Worm (Caenorhabditis elegans): ENCODE data around the gene irk-1.
A peak's percentile ranks its signal among the peaks of the same experiment; 100 is the strongest.

The irk-1 gene

DNA sequence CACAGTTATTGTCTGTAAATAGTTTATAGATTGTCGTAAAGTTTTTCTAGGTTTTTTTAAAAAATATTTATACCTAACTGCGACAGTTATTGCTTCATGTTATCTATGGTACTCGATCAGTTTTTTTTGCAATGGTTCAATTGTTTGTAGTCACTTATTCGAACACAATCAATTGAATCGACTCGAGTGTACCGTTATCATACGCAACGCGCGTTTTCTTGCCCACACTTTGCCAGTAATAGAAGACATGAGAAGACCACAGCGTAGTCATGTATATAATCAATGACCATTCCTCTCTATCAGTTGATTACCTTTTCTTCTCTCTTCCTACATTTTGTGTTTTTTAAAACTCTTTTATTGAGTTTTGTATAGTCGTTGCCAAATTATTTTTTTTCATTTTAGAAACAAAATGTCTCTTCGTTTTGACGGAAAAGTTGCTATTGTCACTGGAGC lies 40.1 kb upstream of the irk-1 start, which contains the start of gene dhs-28:
dhs-28 (plus strand) TSS at position 403 of the 453 bp plus-strand sequence.
- peak; percentile 56 for TF ChIP-seq elt-2 (tag; optimal IDR thresholded peaks at IDR 0.05)
- TF ChIP-seq ahr-1 (tag; optimal IDR thresholded peaks at IDR 0.05), result no peak

DNA sequence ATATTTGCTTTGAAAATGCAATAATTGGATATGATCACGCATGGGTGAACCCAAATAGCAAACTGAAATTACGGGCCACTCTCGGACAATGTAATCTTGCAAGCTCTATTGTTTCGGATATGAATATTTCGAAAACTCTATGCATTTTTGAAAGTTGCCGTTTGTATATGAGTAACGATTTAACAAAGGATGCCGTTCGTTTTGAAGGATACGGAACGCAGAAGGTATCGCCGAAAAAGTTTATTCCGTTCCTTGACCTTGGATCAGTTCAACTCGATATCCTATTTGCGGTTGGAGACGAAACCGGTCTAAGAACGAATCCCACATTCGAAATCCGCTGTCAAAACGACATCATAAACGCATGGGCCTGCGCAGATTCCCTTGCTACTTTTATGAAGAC lies 35.1 kb upstream of the irk-1 start:
- TF ChIP-seq nfya-1 (tag; optimal IDR thresholded peaks at IDR 0.05) (no peak), ceh-31 (tag; optimal IDR thresholded peaks at IDR 0.05) (peak; percentile 38)

DNA sequence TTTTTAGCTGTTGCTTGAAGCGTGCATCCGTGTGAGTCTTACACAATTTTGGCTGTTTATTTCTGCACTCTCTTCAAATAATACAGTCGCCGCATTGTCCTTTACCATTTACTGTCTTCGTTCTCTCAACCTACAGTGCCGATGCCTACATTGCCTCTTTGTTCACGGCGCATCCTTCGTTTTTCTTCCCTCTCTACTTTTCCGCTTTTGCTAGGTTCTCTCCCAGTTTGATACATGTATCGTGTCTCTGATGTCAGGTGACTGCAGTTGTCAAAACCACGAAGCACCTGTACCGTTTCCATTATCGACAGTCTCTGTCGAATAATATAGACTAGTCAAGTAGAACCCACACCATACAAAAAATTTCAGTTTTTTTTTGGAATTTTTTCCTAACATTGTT lies 30.7 kb upstream of the irk-1 start:
- TF ChIP-seq ceh-6 (GFP tag; optimal IDR thresholded peaks at IDR 0.05) (no peak), mec-3 (tag; optimal IDR thresholded peaks at IDR 0.05; ENCODE audit: borderline replicate concordance) (peak; percentile 3)

DNA sequence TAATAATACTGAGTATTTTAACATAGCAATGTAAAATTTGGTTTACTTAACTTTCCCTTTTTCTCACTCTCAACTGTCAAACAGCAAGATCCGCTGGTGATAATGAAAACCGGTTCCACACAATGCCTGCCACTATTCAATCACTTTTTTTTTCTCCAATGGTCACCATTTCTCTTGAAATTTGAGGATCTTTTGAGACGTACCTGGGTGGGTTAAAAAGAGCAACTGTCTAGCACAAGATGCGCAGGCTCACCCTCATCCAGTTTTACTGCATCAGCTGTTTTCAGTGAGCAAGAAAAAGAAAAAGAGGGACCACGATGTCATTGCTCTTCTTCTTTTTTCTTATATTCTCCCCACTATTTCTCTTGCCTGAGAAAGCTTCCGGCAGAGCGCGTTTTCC lies 30.3 kb upstream of the irk-1 start:
- TF ChIP-seq pha-2 (tag; optimal IDR thresholded peaks at IDR 0.05) (no peak), ceh-9 (tag; optimal IDR thresholded peaks at IDR 0.05) (no peak), mec-3 (tag; optimal IDR thresholded peaks at IDR 0.05; ENCODE audit: borderline replicate concordance) (no peak), eyg-1 (tag; optimal IDR thresholded peaks at IDR 0.05) (no peak), nhr-232 (tag; optimal IDR thresholded peaks at IDR 0.05) (no peak), pros-1 (tag; optimal IDR thresholded peaks at IDR 0.05) (no peak)

DNA sequence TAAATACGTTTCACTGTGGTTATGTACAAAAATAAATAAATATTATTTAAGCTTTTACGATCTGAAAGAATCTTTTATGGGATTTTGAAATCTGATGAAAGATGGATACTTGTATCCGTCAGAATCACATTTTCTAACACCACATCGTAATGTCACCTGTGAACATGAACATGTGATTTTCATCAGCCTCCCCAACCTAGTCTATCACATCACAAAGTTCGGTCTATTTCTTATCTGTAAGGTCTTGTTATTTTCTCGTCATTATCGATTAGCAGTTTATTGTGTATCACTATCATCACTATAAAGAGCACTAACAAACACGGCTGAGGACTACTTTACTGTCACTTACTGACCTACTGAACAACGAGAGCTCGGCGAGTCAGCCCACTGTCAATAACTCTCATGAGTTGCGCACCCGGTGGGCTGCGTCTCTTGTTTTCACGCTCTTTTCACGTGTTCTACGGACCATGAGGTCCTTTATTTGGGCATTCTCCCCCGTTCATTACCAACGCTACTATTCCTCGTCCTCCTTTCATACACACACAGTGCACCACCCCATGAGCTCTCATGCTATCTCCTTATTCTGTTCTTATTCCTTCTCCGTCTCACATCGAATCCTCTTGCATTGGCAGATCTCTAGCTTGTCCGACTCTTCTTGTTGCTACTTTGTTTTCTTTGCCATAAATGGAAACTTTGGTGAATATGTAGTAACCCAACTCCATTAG lies 29.4 kb upstream of the irk-1 start:
- TF ChIP-seq hlh-30 (tag; optimal IDR thresholded peaks at IDR 0.05; ENCODE audit: insufficient read depth) (peak; percentile 73), sox-2 (GFP tag; IDR thresholded peaks at IDR 0.05) (peak; percentile 20; the same call in 1 of the 2 replicates), gmeb-2 (tag; optimal IDR thresholded peaks at IDR 0.05) (no peak), nfya-1 (tag; optimal IDR thresholded peaks at IDR 0.05) (peak; percentile 46), pag-3 (tag; optimal IDR thresholded peaks at IDR 0.05; ENCODE audit: borderline replicate concordance) (no peak), npax-4 (tag; optimal IDR thresholded peaks at IDR 0.05) (no peak), ref-2 (tag; optimal IDR thresholded peaks at IDR 0.05) (peak; percentile 53), ceh-31 (tag; optimal IDR thresholded peaks at IDR 0.05) (peak; percentile 76), unc-42 (tag; optimal IDR thresholded peaks at IDR 0.05) (peak; percentile 38), tbx-2 (tag; optimal IDR thresholded peaks at IDR 0.05) (peak; percentile 41), sdc-2 (tag; optimal IDR thresholded peaks at IDR 0.05) (peak; percentile 60), elt-2 (tag; optimal IDR thresholded peaks at IDR 0.05) (peak; percentile 58), ets-4 (tag; optimal IDR thresholded peaks at IDR 0.05) (no peak), hlh-6 (tag; optimal IDR thresholded peaks at IDR 0.05) (peak; percentile 56)

DNA sequence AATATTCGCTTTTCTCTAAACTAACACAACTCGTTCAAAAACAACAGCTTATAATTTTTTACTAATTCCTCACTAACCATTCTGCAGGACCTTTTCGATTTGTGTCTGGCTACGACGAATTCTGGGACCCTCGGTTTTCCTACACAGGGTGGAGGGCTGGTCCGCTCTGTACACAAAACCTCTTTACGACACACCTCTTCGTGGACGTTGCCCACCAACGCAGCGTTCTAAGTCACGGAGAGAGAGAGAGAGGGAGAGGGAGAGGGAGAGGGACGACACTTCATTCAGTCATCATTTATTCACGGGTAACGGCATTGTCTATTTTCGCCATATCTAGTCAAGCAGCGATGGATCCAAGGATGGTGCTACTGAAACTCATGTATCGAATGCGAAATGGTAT lies 28.5 kb upstream of the irk-1 start, which contains the start of gene atg-2:
atg-2 (plus strand) TSS at position 301 of the 400 bp plus-strand sequence.
- TF ChIP-seq eyg-1 (tag; optimal IDR thresholded peaks at IDR 0.05), result no peak
- TF ChIP-seq pag-3 (tag; optimal IDR thresholded peaks at IDR 0.05; ENCODE audit: borderline replicate concordance), result no peak
- TF ChIP-seq elt-2 (tag; optimal IDR thresholded peaks at IDR 0.05), result no peak
- no peak for TF ChIP-seq lim-6 (tag; optimal IDR thresholded peaks at IDR 0.05)
- TF ChIP-seq ceh-31 (tag; optimal IDR thresholded peaks at IDR 0.05), result peak; percentile 29
- no peak for TF ChIP-seq pha-4 (tag; optimal IDR thresholded peaks at IDR 0.05)
- peak; percentile 15 for TF ChIP-seq nfya-1 (tag; optimal IDR thresholded peaks at IDR 0.05)
- TF ChIP-seq ceh-19 (GFP tag; optimal IDR thresholded peaks at IDR 0.05), result no peak
- TF ChIP-seq sdc-2 (tag; optimal IDR thresholded peaks at IDR 0.05), result peak; percentile 37
- TF ChIP-seq sox-2 (GFP tag; IDR thresholded peaks at IDR 0.05), result no peak
- no peak for TF ChIP-seq ets-4 (tag; optimal IDR thresholded peaks at IDR 0.05)
- no peak for TF ChIP-seq ceh-9 (tag; optimal IDR thresholded peaks at IDR 0.05)
- no peak for TF ChIP-seq ceh-6 (GFP tag; optimal IDR thresholded peaks at IDR 0.05)
- no peak for TF ChIP-seq pax-1 (tag; optimal IDR thresholded peaks at IDR 0.05)
- TF ChIP-seq madf-2 (tag; optimal IDR thresholded peaks at IDR 0.05), result no peak

DNA sequence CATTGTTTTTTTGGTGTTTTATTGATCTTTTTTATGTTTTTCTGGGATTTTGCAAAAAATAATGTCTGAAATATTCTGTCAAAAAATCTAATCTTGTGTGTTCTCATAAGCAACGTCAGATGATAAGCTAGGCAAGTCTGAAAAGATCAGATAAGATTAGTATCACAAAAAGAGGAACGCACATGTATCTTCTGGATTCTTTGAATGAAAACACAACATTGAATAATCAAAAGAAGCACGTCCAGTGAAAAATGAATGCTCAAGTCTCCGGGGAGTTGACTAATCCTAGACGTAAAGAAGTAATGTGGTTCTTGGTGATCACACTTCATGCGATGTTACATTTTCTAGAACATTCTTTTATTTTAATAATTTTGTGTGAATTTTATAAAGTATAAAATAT lies 27.5 kb upstream of the irk-1 start:
- no peak for TF ChIP-seq unc-3 (GFP tag; conservative IDR thresholded peaks at IDR 0.05)
- no peak for TF ChIP-seq unc-3 (tag; optimal IDR thresholded peaks at IDR 0.05)
- no peak for TF ChIP-seq lim-6 (tag; optimal IDR thresholded peaks at IDR 0.05)
- no peak for TF ChIP-seq eyg-1 (tag; optimal IDR thresholded peaks at IDR 0.05)
- TF ChIP-seq ref-2 (tag; optimal IDR thresholded peaks at IDR 0.05), result no peak
- no peak for TF ChIP-seq zip-5 (tag; optimal IDR thresholded peaks at IDR 0.05)
- no peak for TF ChIP-seq hlh-13 (GFP tag; optimal IDR thresholded peaks at IDR 0.05)
- TF ChIP-seq dve-1 (tag; optimal IDR thresholded peaks at IDR 0.05), result no peak
- no peak for TF ChIP-seq ceh-19 (GFP tag; optimal IDR thresholded peaks at IDR 0.05)
- no peak for TF ChIP-seq pha-2 (tag; optimal IDR thresholded peaks at IDR 0.05)
- no peak for TF ChIP-seq pha-4 (tag; optimal IDR thresholded peaks at IDR 0.05)
- TF ChIP-seq sox-2 (GFP tag; IDR thresholded peaks at IDR 0.05), result no peak
- TF ChIP-seq syd-9 (tag; optimal IDR thresholded peaks at IDR 0.05), result no peak
- TF ChIP-seq ceh-22 (tag; optimal IDR thresholded peaks at IDR 0.05), result no peak
- no peak for TF ChIP-seq fax-1 (tag; optimal IDR thresholded peaks at IDR 0.05)
- TF ChIP-seq pat-9 (tag; optimal IDR thresholded peaks at IDR 0.05), result no peak
- no peak for TF ChIP-seq hlh-8 (tag; optimal IDR thresholded peaks at IDR 0.05)

All from whole organism, late embryonic.